Worm (Caenorhabditis elegans) whole organism, L3 larva: ENCODE results near the gene T05G5.1.

Experiments used
- jun-1 ChIP-seq: fragments of 150-350 bp; optimal IDR thresholded peaks from 2 replicates; lab custom pipeline; 2014; ENCODE audit warnings: missing biosample characterization, missing genetic modification reagents, missing genetic modification characterization
- lin-15B ChIP-seq: fragments of 150-350 bp; optimal IDR thresholded peaks from 2 replicates; lab custom pipeline; 2014; ENCODE audit warnings: missing biosample characterization, missing genetic modification characterization
- nfya-1 ChIP-seq: sonication (generic microtip); optimal IDR thresholded peaks from 2 replicates; lab custom pipeline; 2017; ENCODE audit warnings: missing genetic modification characterization, mild to moderate bottlenecking, missing compliant biosample characterization, antibody characterized with exemption, moderate library complexity; ENCODE audit not compliant: insufficient read depth
- nhr-237 ChIP-seq: fragments of 150-350 bp; optimal IDR thresholded peaks from 2 replicates; lab custom pipeline; 2014; ENCODE audit warnings: missing biosample characterization, missing genetic modification characterization

DNA sequence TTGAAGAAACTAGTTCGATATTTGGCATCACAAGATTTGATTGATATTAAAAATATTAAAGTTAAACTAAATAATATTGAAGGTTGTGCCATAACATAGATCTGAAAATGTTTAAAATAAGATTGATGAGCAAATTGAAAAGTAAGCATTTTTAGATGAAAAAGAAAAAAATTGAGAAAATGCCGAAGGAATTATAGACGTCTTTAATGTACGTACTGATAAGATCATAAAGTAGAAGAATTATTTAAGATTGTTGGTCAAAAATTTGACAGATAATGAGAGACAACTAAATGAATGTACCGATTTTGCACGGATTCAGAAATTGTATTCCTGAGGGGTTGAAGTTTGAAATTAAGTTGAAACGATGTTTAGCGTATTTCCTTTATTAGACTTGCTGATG is 22.9 kb downstream of the T05G5.1 start, which contains the start of gene ncx-7:
- TF ChIP-seq nhr-237 (tag; lab: Kevin White, UChicago) (no peak), jun-1 (tag; lab: Kevin White, UChicago) (no peak), nfya-1 (tag; lab: Kevin White, UChicago) (no peak), lin-15B (no peak)
